Worm (Caenorhabditis elegans) whole organism, L1 larva: ENCODE results near the gene era-1.

ENCODE experiments used
- C04F5.9 ChIP-seq: sonication (generic microtip); optimal IDR thresholded peaks from 2 replicates; lab custom pipeline; 2016; ENCODE audit warnings: missing genetic modification characterization, missing compliant biosample characterization
- C16A3.4 ChIP-seq: fragments of 150-350 bp; optimal IDR thresholded peaks from 2 replicates; lab custom pipeline; 2014; ENCODE audit warnings: missing biosample characterization, missing genetic modification characterization
- F16B12.6 ChIP-seq: fragments of 150-350 bp; optimal IDR thresholded peaks from 2 replicates; lab custom pipeline; 2014; ENCODE audit warnings: missing biosample characterization, missing genetic modification characterization
- Y116A8C.19 ChIP-seq: sonication (generic microtip); optimal IDR thresholded peaks from 2 replicates; lab custom pipeline; 2016; ENCODE audit warnings: missing compliant biosample characterization, missing genetic modification characterization, borderline replicate concordance
- aha-1 ChIP-seq: fragments of 150-350 bp; optimal IDR thresholded peaks from 2 replicates; lab custom pipeline; 2014; ENCODE audit warnings: missing biosample characterization, missing genetic modification characterization
- alr-1 ChIP-seq: fragments of 200-800 bp; sonication (Bioruptor generic); optimal IDR thresholded peaks from 2 replicates; lab custom pipeline; 2018; ENCODE audit warnings: borderline replicate concordance, mild to moderate bottlenecking, missing genetic modification characterization, missing compliant biosample characterization
- ama-1 ChIP-seq: fragments of 150-350 bp; optimal IDR thresholded peaks from 2 replicates; lab custom pipeline; 2014
- blmp-1 ChIP-seq: fragments of 150-350 bp; optimal IDR thresholded peaks from 2 replicates; lab custom pipeline; 2014; ENCODE audit warnings: missing biosample characterization, missing genetic modification characterization
- ceh-63 ChIP-seq: fragments of 200-800 bp; sonication (Bioruptor generic); optimal IDR thresholded peaks from 2 replicates; lab custom pipeline; 2018; ENCODE audit warnings: mild to moderate bottlenecking, missing genetic modification characterization, missing compliant biosample characterization
- ceh-8 ChIP-seq: fragments of 200-800 bp; sonication (Bioruptor generic); optimal IDR thresholded peaks from 2 replicates; lab custom pipeline; 2018; ENCODE audit warnings: mild to moderate bottlenecking, missing genetic modification characterization, moderate library complexity, missing compliant biosample characterization
- ceh-82 ChIP-seq, 3 experiments: fragments of 150-350 bp in 1 of 3; sonication (generic microtip) in 2 of 3; optimal IDR thresholded peaks; 2 replicates each; lab custom pipeline; 2014 to 2017; ENCODE audit warnings: missing biosample characterization in 3 of 3, missing genetic modification characterization in 3 of 3
- dpl-1 ChIP-seq, 3 experiments: fragments of 150-350 bp in 2 of 3; sonication (generic microtip) in 1 of 3; optimal IDR thresholded peaks; 2 replicates each; lab custom pipeline; 2014 to 2017; ENCODE audit warnings: missing biosample characterization in 3 of 3, missing genetic modification characterization in 3 of 3, missing genetic modification reagents in 3 of 3
- dsc-1 ChIP-seq: sonication (generic microtip); optimal IDR thresholded peaks from 2 replicates; lab custom pipeline; 2016; ENCODE audit warnings: mild to moderate bottlenecking, missing genetic modification characterization, missing compliant biosample characterization
- efl-1 ChIP-seq, 4 experiments: fragments of 150-350 bp; optimal IDR thresholded peaks in 3 of 4; peaks in 1 of 4; 1 replicate in 1 of 4; 2 replicates in 3 of 4; lab custom pipeline; 2014; ENCODE audit warnings: missing biosample characterization in 2 of 4, missing genetic modification characterization in 2 of 4, missing genetic modification reagents in 2 of 4
- efl-3 ChIP-seq: fragments of 200-800 bp; sonication (Bioruptor generic); optimal IDR thresholded peaks from 2 replicates; lab custom pipeline; 2018; ENCODE audit warnings: mild to moderate bottlenecking, missing genetic modification characterization, missing compliant biosample characterization
- egl-27 ChIP-seq, 2 experiments: fragments of 150-350 bp in 1 of 2; sonication (generic microtip); optimal IDR thresholded peaks; 3 replicates each; lab custom pipeline; 2017 to 2018; ENCODE audit warnings: missing biosample characterization in 2 of 2, missing genetic modification characterization in 2 of 2, missing genetic modification reagents in 2 of 2
- fkh-8 ChIP-seq: sonication (generic microtip); optimal IDR thresholded peaks from 2 replicates; lab custom pipeline; 2016; ENCODE audit warnings: mild to moderate bottlenecking, missing genetic modification characterization, missing compliant biosample characterization
- grh-1 ChIP-seq: fragments of 200-800 bp; sonication (Bioruptor generic); IDR thresholded peaks from 2 replicates; pipeline ENCODE4 v1.3.6; 2022; ENCODE audit warnings: missing genetic modification reagents, missing genetic modification characterization, missing compliant biosample characterization
- hlh-17 ChIP-seq: fragments of 200-800 bp; sonication (Bioruptor generic); optimal IDR thresholded peaks from 2 replicates; lab custom pipeline; 2018; ENCODE audit warnings: missing genetic modification characterization, mild to moderate bottlenecking, missing compliant biosample characterization, moderate library complexity, borderline replicate concordance
- hpl-2 ChIP-seq: fragments of 150-350 bp; optimal IDR thresholded peaks from 2 replicates; lab custom pipeline; 2014; ENCODE audit warnings: missing biosample characterization, missing genetic modification reagents, missing genetic modification characterization
- irx-1 ChIP-seq: sonication (generic microtip); optimal IDR thresholded peaks from 2 replicates; lab custom pipeline; 2016; ENCODE audit warnings: missing genetic modification characterization, missing compliant biosample characterization
- isw-1 ChIP-seq: fragments of 200-800 bp; sonication (Bioruptor generic); IDR thresholded peaks from 2 replicates; pipeline ENCODE4 v1.3.6; 2022; ENCODE audit warnings: missing genetic modification characterization, missing compliant biosample characterization
- jun-1 ChIP-seq: fragments of 150-350 bp; optimal IDR thresholded peaks from 2 replicates; lab custom pipeline; 2014; ENCODE audit warnings: missing biosample characterization, missing genetic modification reagents, missing genetic modification characterization
- lin-13 ChIP-seq: fragments of 150-350 bp; optimal IDR thresholded peaks from 2 replicates; lab custom pipeline; 2014; ENCODE audit warnings: missing biosample characterization, missing genetic modification reagents, missing genetic modification characterization
- lin-14 ChIP-seq: fragments of 200-800 bp; sonication (Bioruptor generic); optimal IDR thresholded peaks from 2 replicates; lab custom pipeline; 2018; ENCODE audit warnings: mild to moderate bottlenecking, missing genetic modification characterization, moderate library complexity, missing compliant biosample characterization
- lin-15B ChIP-seq: fragments of 150-350 bp; sonication (generic microtip); optimal IDR thresholded peaks from 3 replicates; lab custom pipeline; 2014; ENCODE audit warnings: missing biosample characterization, missing genetic modification characterization
- lin-39 ChIP-seq: fragments of 150-350 bp; optimal IDR thresholded peaks from 2 replicates; lab custom pipeline; 2014; ENCODE audit warnings: missing biosample characterization, missing genetic modification reagents, missing genetic modification characterization
- mab-9 ChIP-seq: fragments of 200-800 bp; sonication (Bioruptor generic); IDR thresholded peaks from 2 replicates; pipeline ENCODE4 v1.3.6; 2022; ENCODE audit warnings: missing genetic modification reagents, missing genetic modification characterization, missing compliant biosample characterization
- mef-2 ChIP-seq: fragments of 150-350 bp; optimal IDR thresholded peaks from 2 replicates; lab custom pipeline; 2014; ENCODE audit warnings: missing biosample characterization, missing genetic modification characterization
- mep-1 ChIP-seq: fragments of 150-350 bp; optimal IDR thresholded peaks from 2 replicates; lab custom pipeline; 2014; ENCODE audit warnings: missing biosample characterization, missing genetic modification characterization
- nhr-19 ChIP-seq: fragments of 200-800 bp; sonication (Bioruptor generic); conservative IDR thresholded peaks from 2 replicates; pipeline ENCODE4 v1.3.6; 2022; ENCODE audit warnings: missing genetic modification characterization, missing compliant biosample characterization
- nhr-237 ChIP-seq: fragments of 150-350 bp; optimal IDR thresholded peaks from 2 replicates; lab custom pipeline; 2014; ENCODE audit warnings: missing biosample characterization, missing genetic modification characterization
- nhr-28 ChIP-seq: fragments of 150-350 bp; optimal IDR thresholded peaks from 2 replicates; lab custom pipeline; 2014; ENCODE audit warnings: missing biosample characterization, missing genetic modification characterization
- nhr-47 ChIP-seq: sonication (generic microtip); optimal IDR thresholded peaks from 2 replicates; lab custom pipeline; 2016; ENCODE audit warnings: mild to moderate bottlenecking, missing genetic modification characterization, moderate library complexity, missing compliant biosample characterization
- nhr-71 ChIP-seq: sonication (generic microtip); optimal IDR thresholded peaks from 2 replicates; lab custom pipeline; 2016; ENCODE audit warnings: mild to moderate bottlenecking, missing genetic modification characterization, moderate library complexity, missing compliant biosample characterization
- nhr-77 ChIP-seq: fragments of 150-350 bp; optimal IDR thresholded peaks from 2 replicates; lab custom pipeline; 2014; ENCODE audit warnings: missing biosample characterization, missing genetic modification characterization
- nhr-84 ChIP-seq: sonication (generic microtip); optimal IDR thresholded peaks from 2 replicates; lab custom pipeline; 2017; ENCODE audit warnings: missing biosample characterization, missing genetic modification characterization
- pqm-1 ChIP-seq: sonication (generic microtip); optimal IDR thresholded peaks from 3 replicates; lab custom pipeline; 2017; ENCODE audit warnings: missing biosample characterization, missing genetic modification characterization
- rnt-1 ChIP-seq: sonication (generic microtip); optimal IDR thresholded peaks from 2 replicates; lab custom pipeline; 2016; ENCODE audit warnings: mild to moderate bottlenecking, missing genetic modification characterization, moderate library complexity, missing compliant biosample characterization
- snpc-4 ChIP-seq: fragments of 150-350 bp; optimal IDR thresholded peaks from 2 replicates; lab custom pipeline; 2014; ENCODE audit warnings: missing biosample characterization, missing genetic modification characterization
- snu-23 ChIP-seq: sonication (generic microtip); optimal IDR thresholded peaks from 2 replicates; lab custom pipeline; 2016; ENCODE audit warnings: missing genetic modification characterization, missing compliant biosample characterization
- sox-4 ChIP-seq: sonication (generic microtip); optimal IDR thresholded peaks from 2 replicates; lab custom pipeline; 2016; ENCODE audit warnings: missing genetic modification characterization, missing compliant biosample characterization
- sptf-1 ChIP-seq: fragments of 150-350 bp; optimal IDR thresholded peaks from 2 replicates; lab custom pipeline; 2014; ENCODE audit warnings: missing biosample characterization, missing genetic modification characterization
- sup-37 ChIP-seq: fragments of 200-800 bp; sonication (Bioruptor generic); optimal IDR thresholded peaks from 2 replicates; lab custom pipeline; 2018; ENCODE audit warnings: mild to moderate bottlenecking, missing genetic modification characterization, missing compliant biosample characterization
- swsn-7 ChIP-seq: sonication (generic microtip); optimal IDR thresholded peaks from 2 replicates; lab custom pipeline; 2016; ENCODE audit warnings: missing genetic modification characterization, missing compliant biosample characterization
- tlp-1 ChIP-seq: fragments of 150-350 bp; optimal IDR thresholded peaks from 2 replicates; lab custom pipeline; 2014; ENCODE audit warnings: missing biosample characterization, missing genetic modification characterization
- unc-30 ChIP-seq: sonication (generic microtip); optimal IDR thresholded peaks from 2 replicates; lab custom pipeline; 2017; ENCODE audit warnings: missing biosample characterization, missing genetic modification characterization
- unc-86 ChIP-seq: sonication (generic microtip); optimal IDR thresholded peaks from 2 replicates; lab custom pipeline; 2016; ENCODE audit warnings: missing genetic modification characterization, missing compliant biosample characterization
- unc-98 ChIP-seq: fragments of 200-800 bp; sonication (Bioruptor generic); IDR thresholded peaks from 2 replicates; pipeline ENCODE4 v1.3.6; 2022; ENCODE audit warnings: missing genetic modification characterization, missing compliant biosample characterization
- vab-15 ChIP-seq: sonication (generic microtip); optimal IDR thresholded peaks from 2 replicates; lab custom pipeline; 2017; ENCODE audit warnings: missing genotype, mild to moderate bottlenecking, missing genetic modification characterization, missing compliant biosample characterization
- xbp-1 ChIP-seq: sonication (generic microtip); optimal IDR thresholded peaks from 2 replicates; lab custom pipeline; 2016; ENCODE audit warnings: missing genetic modification characterization, missing compliant biosample characterization
- zag-1 ChIP-seq: fragments of 150-350 bp; optimal IDR thresholded peaks from 2 replicates; lab custom pipeline; 2014; ENCODE audit warnings: missing biosample characterization, missing genetic modification characterization
- zip-4 ChIP-seq: fragments of 200-800 bp; sonication (Bioruptor generic); optimal IDR thresholded peaks from 2 replicates; lab custom pipeline; 2018; ENCODE audit warnings: mild to moderate bottlenecking, missing genetic modification characterization, moderate library complexity, missing compliant biosample characterization
- ztf-4 ChIP-seq: fragments of 150-350 bp; optimal IDR thresholded peaks from 2 replicates; lab custom pipeline; 2014; ENCODE audit warnings: missing biosample characterization, missing genetic modification characterization

Gene era-1

ce11 chrV:6661658-6662057 is 41.2 kb upstream of the era-1 start (continued):
- TF ChIP-seq hpl-2 (GFP tag; lab: Kevin White, UChicago) (no peak), nhr-77 (tag; lab: Kevin White, UChicago) (no peak), unc-86 (peak; percentile 58), F16B12.6 (tag; lab: Kevin White, UChicago) (no peak), vab-15 (tag; lab: Kevin White, UChicago) (no peak), lin-15B (tag; lab: Kevin White, UChicago) (no peak), swsn-7 (tag; lab: Kevin White, UChicago) (peak; percentile 8), unc-98 (GFP tag; lab: Robert Waterston, UW) (no peak), Y116A8C.19 (no peak), dpl-1 (GFP tag; optimal IDR thresholded peaks at IDR 0.05; lab: Kevin White, UChicago) (no peak), dsc-1 (tag; lab: Kevin White, UChicago) (peak; percentile 91), sox-4 (peak; percentile 41), xbp-1 (tag; lab: Kevin White, UChicago) (peak; percentile 8), efl-3 (no peak), lin-13 (GFP tag; lab: Kevin White, UChicago) (no peak), pqm-1 (no peak), efl-1 (optimal IDR thresholded peaks at IDR 0.05; lab: Kevin White, UChicago) (no peak), efl-1 (GFP tag; optimal IDR thresholded peaks at IDR 0.05 in 1 of 2; lab: Kevin White, UChicago) (no peak), isw-1 (GFP tag; lab: Robert Waterston, UW) (no peak), mef-2 (tag; lab: Kevin White, UChicago) (no peak), ztf-4 (tag; lab: Kevin White, UChicago) (no peak), sup-37 (GFP tag; lab: Kevin White, UChicago) (no peak), snpc-4 (tag; lab: Kevin White, UChicago) (no peak), nhr-19 (GFP tag; lab: Robert Waterston, UW) (no peak), sptf-1 (tag; lab: Kevin White, UChicago) (no peak), nhr-237 (tag; lab: Kevin White, UChicago) (no peak), ama-1 (lab: Kevin White, UChicago) (no peak), rnt-1 (tag; lab: Kevin White, UChicago) (no peak), lin-14 (GFP tag; lab: Kevin White, UChicago) (peak; percentile 74), zag-1 (tag; lab: Kevin White, UChicago) (no peak), fkh-8 (peak; percentile 28), aha-1 (tag; lab: Kevin White, UChicago) (no peak), nhr-71 (peak; percentile 71), C16A3.4 (tag; lab: Kevin White, UChicago) (no peak), hlh-17 (GFP tag; lab: Kevin White, UChicago) (no peak), mab-9 (GFP tag; lab: Robert Waterston, UW) (no peak), unc-30 (tag; lab: Kevin White, UChicago) (no peak), nhr-28 (tag; lab: Kevin White, UChicago) (no peak), tlp-1 (tag; lab: Kevin White, UChicago) (no peak), lin-39 (tag; lab: Kevin White, UChicago) (no peak), ceh-8 (GFP tag; lab: Kevin White, UChicago) (no peak), grh-1 (GFP tag; lab: Robert Waterston, UW) (no peak), C04F5.9 (tag; lab: Kevin White, UChicago) (no peak), mep-1 (tag; lab: Kevin White, UChicago) (no peak), blmp-1 (tag; lab: Kevin White, UChicago) (no peak), alr-1 (no peak), jun-1 (no peak), snu-23 (GFP tag; lab: Kevin White, UChicago) (no peak), ceh-63 (GFP tag; lab: Kevin White, UChicago) (no peak), egl-27 (tag; optimal IDR thresholded peaks at IDR 0.05; lab: Kevin White, UChicago) (no peak), zip-4 (GFP tag; lab: Kevin White, UChicago) (no peak), nhr-47 (tag; lab: Kevin White, UChicago) (peak; percentile 56), ceh-82 (tag; optimal IDR thresholded peaks at IDR 0.05; lab: Kevin White, UChicago) (no peak), nhr-84 (tag; lab: Kevin White, UChicago) (no peak), irx-1 (tag; lab: Kevin White, UChicago) (no peak)
